Fruit fly (Drosophila melanogaster) whole organism, prepupa: Measurements from ENCODE around the gene CG17819.
A peak's percentile ranks its signal among the peaks of the same experiment; 100 is the strongest.

Experiments
- CG10631 ChIP-seq: fragments of 200-800 bp; sonication (Bioruptor generic); optimal IDR thresholded peaks from 2 replicates; lab custom pipeline; 2016; ENCODE audit warnings: missing biosample characterization, missing genetic modification characterization
- CG10669 ChIP-seq: fragments of 200-800 bp; sonication (Bioruptor generic); optimal IDR thresholded peaks from 3 replicates; lab custom pipeline; 2018; ENCODE audit warnings: missing biosample characterization, mild to moderate bottlenecking, missing genetic modification characterization, moderate library complexity
- CG11294 ChIP-seq: fragments of 200-800 bp; sonication (Bioruptor generic); IDR thresholded peaks from 2 replicates; pipeline ENCODE4 v1.3.6; 2022; ENCODE audit warnings: missing biosample characterization, missing genetic modification characterization
- CG15336 ChIP-seq: fragments of 200-800 bp; sonication (Bioruptor generic); IDR thresholded peaks from 2 replicates; pipeline ENCODE4 v1.3.6; 2022; ENCODE audit warnings: missing biosample characterization, missing genetic modification characterization
- CG16779 ChIP-seq: fragments of 200-800 bp; sonication (Bioruptor generic); optimal IDR thresholded peaks from 3 replicates; lab custom pipeline; 2017; ENCODE audit warnings: missing biosample characterization, mild to moderate bottlenecking, missing genetic modification characterization
- CG8119 ChIP-seq: fragments of 200-800 bp; sonication (Bioruptor generic); IDR thresholded peaks from 3 replicates; pipeline ENCODE4 v1.3.6; 2022; ENCODE audit warnings: missing biosample characterization, missing genetic modification characterization
- Ets96B ChIP-seq: fragments of 200-800 bp; optimal IDR thresholded peaks from 2 replicates; lab custom pipeline; 2019; ENCODE audit warnings: missing biosample characterization, mild to moderate bottlenecking, missing genetic modification characterization, moderate library complexity
- Gug ChIP-seq: fragments of 200-800 bp; sonication (Bioruptor generic); IDR thresholded peaks from 2 replicates; pipeline ENCODE4 v1.3.6; 2022; ENCODE audit warnings: missing biosample characterization, missing genetic modification characterization
- OdsH ChIP-seq: fragments of 200-800 bp; sonication (Bioruptor generic); optimal IDR thresholded peaks from 3 replicates; lab custom pipeline; 2016; ENCODE audit warnings: missing biosample characterization, missing genetic modification characterization
- Smox ChIP-seq: fragments of 200-800 bp; sonication (Bioruptor generic); optimal IDR thresholded peaks from 3 replicates; lab custom pipeline; 2016; ENCODE audit warnings: missing biosample characterization, missing genetic modification characterization
- cyc ChIP-seq: fragments of 200-800 bp; sonication (Bioruptor generic); optimal IDR thresholded peaks from 3 replicates; lab custom pipeline; 2016; ENCODE audit warnings: missing biosample characterization, missing genetic modification characterization
- eg ChIP-seq: fragments of 200-800 bp; sonication (Bioruptor generic); IDR thresholded peaks from 3 replicates; pipeline ENCODE4 v1.3.6; 2022; ENCODE audit warnings: missing biosample characterization, missing genetic modification characterization
- net ChIP-seq: fragments of 200-800 bp; sonication (Bioruptor generic); optimal IDR thresholded peaks from 3 replicates; lab custom pipeline; 2016; ENCODE audit warnings: missing biosample characterization, missing genetic modification characterization
- salr ChIP-seq, 2 experiments: fragments of 200-800 bp; sonication (Bioruptor generic); optimal IDR thresholded peaks; 3 replicates each; lab custom pipeline; 2016 to 2018; ENCODE audit warnings: missing biosample characterization in 2 of 2, missing genetic modification characterization in 2 of 2, mild to moderate bottlenecking in 1 of 2

DNA sequence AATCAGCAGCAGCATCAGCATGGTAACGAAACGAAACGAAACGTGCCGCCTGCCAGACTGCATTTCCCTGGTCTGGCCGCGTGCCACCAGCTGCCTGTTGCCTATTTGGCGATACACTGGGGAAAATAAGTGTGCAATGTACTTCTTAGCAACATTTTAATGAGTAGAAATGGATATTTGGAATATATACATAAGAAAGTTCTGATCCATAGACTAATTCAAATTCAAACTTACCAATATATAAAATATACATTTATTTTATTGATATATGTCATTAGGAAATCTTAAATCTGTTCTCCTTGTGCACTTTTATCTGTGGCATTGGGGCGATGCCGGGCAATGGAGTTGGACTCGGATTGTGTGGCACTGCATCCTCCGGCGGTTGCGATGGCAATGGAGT lies 8.6 kb upstream of the CG17819 start:
- TF ChIP-seq salr (GFP tag; optimal IDR thresholded peaks at IDR 0.05; lab: Kevin White, UChicago) (peak; percentile 36 to 88), eg (GFP tag; lab: Robert Waterston, UW) (peak; percentile 88), CG15336 (GFP tag; lab: Robert Waterston, UW) (peak; percentile 92), CG8119 (peak; percentile 94), CG16779 (tag; lab: Kevin White, UChicago) (peak; percentile 70), OdsH (GFP tag; lab: Kevin White, UChicago) (peak; percentile 80), CG11294 (GFP tag; lab: Robert Waterston, UW) (peak; percentile 65), net (GFP tag; lab: Kevin White, UChicago) (peak; percentile 76), Ets96B (peak; percentile 88), Smox (GFP tag; lab: Kevin White, UChicago) (no peak), cyc (GFP tag; lab: Kevin White, UChicago) (no peak), Gug (peak; percentile 86), CG10631 (GFP tag; lab: Kevin White, UChicago) (peak; percentile 88), CG10669 (GFP tag; lab: Kevin White, UChicago) (peak; percentile 69)
